Fruit fly (Drosophila melanogaster) whole organism, embryonic: ENCODE measurements around the gene Mybbp1A.
A peak's percentile ranks its signal among the peaks of the same experiment; 100 is the strongest.

Experiments used
- Abd-B ChIP-seq: fragments of 200-800 bp; sonication (Bioruptor generic); optimal IDR thresholded peaks from 2 replicates; lab custom pipeline; 2018; ENCODE audit warnings: missing biosample characterization, mild to moderate bottlenecking, missing genetic modification characterization, moderate library complexity
- Atf6 ChIP-seq: fragments of 200-800 bp; sonication (Bioruptor generic); IDR thresholded peaks from 2 replicates; pipeline ENCODE4 v1.3.6; 2022; ENCODE audit warnings: missing biosample characterization, missing genetic modification characterization
- CG10321 ChIP-seq: fragments of 200-800 bp; sonication (Bioruptor generic); IDR thresholded peaks from 2 replicates; pipeline ENCODE4 v1.3.6; 2022; ENCODE audit warnings: missing biosample characterization, missing genetic modification characterization
- CG12219 ChIP-seq: fragments of 200-800 bp; sonication (Bioruptor generic); optimal IDR thresholded peaks from 3 replicates; lab custom pipeline; 2018; ENCODE audit warnings: missing biosample characterization, mild to moderate bottlenecking, missing genetic modification characterization
- CG12659 ChIP-seq: fragments of 200-800 bp; sonication (Bioruptor generic); optimal IDR thresholded peaks from 3 replicates; lab custom pipeline; 2017; ENCODE audit warnings: mild to moderate bottlenecking, missing biosample characterization, missing genetic modification reagents, missing genetic modification characterization
- CG12769 ChIP-seq: fragments of 200-800 bp; sonication (Bioruptor generic); optimal IDR thresholded peaks from 2 replicates; lab custom pipeline; 2019; ENCODE audit warnings: missing biosample characterization, mild to moderate bottlenecking, missing genetic modification characterization, moderate library complexity
- CG13123 ChIP-seq: fragments of 200-800 bp; sonication (Bioruptor generic); optimal IDR thresholded peaks from 2 replicates; lab custom pipeline; 2016; ENCODE audit warnings: missing biosample characterization, missing genetic modification characterization
- CG1602 ChIP-seq: fragments of 200-800 bp; sonication (Bioruptor generic); optimal IDR thresholded peaks from 3 replicates; lab custom pipeline; 2016; ENCODE audit warnings: missing biosample characterization, missing genetic modification characterization
- CG16779 ChIP-seq: fragments of 200-800 bp; sonication (Bioruptor generic); IDR thresholded peaks from 2 replicates; pipeline ENCODE4 v1.3.6; 2022; ENCODE audit warnings: missing biosample characterization, missing genetic modification characterization
- CG2678 ChIP-seq: fragments of 200-800 bp; sonication (Bioruptor generic); optimal IDR thresholded peaks from 3 replicates; lab custom pipeline; 2019; ENCODE audit warnings: missing biosample characterization, mild to moderate bottlenecking, missing genetic modification characterization, moderate library complexity
- CG31365 ChIP-seq: fragments of 200-800 bp; sonication (Bioruptor generic); optimal IDR thresholded peaks from 2 replicates; lab custom pipeline; 2018; ENCODE audit warnings: missing biosample characterization, mild to moderate bottlenecking, missing genetic modification characterization
- CG31441 ChIP-seq: fragments of 200-800 bp; sonication (Bioruptor generic); IDR thresholded peaks from 2 replicates; pipeline ENCODE4 v1.3.6; 2022; ENCODE audit warnings: missing biosample characterization, missing genetic modification characterization
- CG3163 ChIP-seq: fragments of 200-800 bp; sonication (Bioruptor generic); optimal IDR thresholded peaks from 3 replicates; lab custom pipeline; 2016; ENCODE audit warnings: missing biosample characterization, missing genetic modification characterization
- CG3847 ChIP-seq: fragments of 200-800 bp; sonication (Bioruptor generic); IDR thresholded peaks from 2 replicates; pipeline ENCODE4 v1.3.6; 2022; ENCODE audit warnings: missing biosample characterization, missing genetic modification characterization
- CG42726 ChIP-seq: fragments of 200-800 bp; sonication (Bioruptor generic); IDR thresholded peaks from 2 replicates; pipeline ENCODE4 v1.3.6; 2022; ENCODE audit warnings: missing biosample characterization, missing genetic modification characterization; ENCODE audit not compliant: partially characterized antibody
- CG4328 ChIP-seq: fragments of 200-800 bp; sonication (Bioruptor generic); optimal IDR thresholded peaks from 3 replicates; lab custom pipeline; 2017; ENCODE audit warnings: missing biosample characterization, missing genetic modification reagents, missing genetic modification characterization
- CG6272 ChIP-seq: fragments of 200-800 bp; sonication (Bioruptor generic); IDR thresholded peaks from 2 replicates; pipeline ENCODE4 v1.3.6; 2022; ENCODE audit warnings: missing biosample characterization, missing genetic modification characterization
- CG6689 ChIP-seq: fragments of 200-800 bp; sonication (Bioruptor generic); IDR thresholded peaks from 2 replicates; pipeline ENCODE4 v1.3.6; 2022; ENCODE audit warnings: missing biosample characterization, missing genetic modification characterization
- CG7786 ChIP-seq: fragments of 200-800 bp; sonication (Bioruptor generic); optimal IDR thresholded peaks from 2 replicates; lab custom pipeline; 2016; ENCODE audit warnings: missing biosample characterization, missing genetic modification characterization
- CG9609 ChIP-seq: fragments of 200-800 bp; sonication (Bioruptor generic); optimal IDR thresholded peaks from 3 replicates; lab custom pipeline; 2016; ENCODE audit warnings: missing biosample characterization, missing genetic modification characterization
- CTCF ChIP-seq: fragments of 200-800 bp; sonication (Bioruptor generic); optimal IDR thresholded peaks from 2 replicates; lab custom pipeline; 2017; ENCODE audit warnings: missing biosample characterization, mild to moderate bottlenecking, missing genetic modification characterization, moderate library complexity
- D19A ChIP-seq: fragments of 200-800 bp; optimal IDR thresholded peaks from 3 replicates; lab custom pipeline; 2019; ENCODE audit warnings: missing biosample characterization, mild to moderate bottlenecking, missing genetic modification characterization, moderate library complexity
- E2f2 ChIP-seq: fragments of 200-800 bp; sonication (Bioruptor generic); IDR thresholded peaks from 2 replicates; pipeline ENCODE4 v1.3.6; 2022; ENCODE audit warnings: missing biosample characterization, missing genetic modification characterization
- Gug ChIP-seq: fragments of 200-800 bp; sonication (Bioruptor generic); IDR thresholded peaks from 4 replicates; pipeline ENCODE4 v1.3.6; 2022; ENCODE audit warnings: missing biosample characterization, missing genetic modification characterization
- Hr78 ChIP-seq, 2 experiments: fragments of 200-800 bp in 1 of 2; fragments of >200 bp in 1 of 2; sonication (Bioruptor generic) in 1 of 2; optimal IDR thresholded peaks; 2 replicates each; lab custom pipeline; 2017 to 2019; ENCODE audit warnings: missing biosample characterization in 2 of 2, missing genetic modification characterization in 2 of 2, mild to moderate bottlenecking in 1 of 2, moderate library complexity in 1 of 2
- Jarid2 ChIP-seq: fragments of 200-800 bp; sonication (Bioruptor generic); optimal IDR thresholded peaks from 3 replicates; lab custom pipeline; 2017; ENCODE audit warnings: mild to moderate bottlenecking, missing biosample characterization, missing genetic modification reagents, missing genetic modification characterization
- Lpt ChIP-seq: fragments of >200 bp; optimal IDR thresholded peaks from 2 replicates; lab custom pipeline; 2018; ENCODE audit warnings: missing biosample characterization, missing genetic modification characterization
- NK7.1 ChIP-seq: fragments of 200-800 bp; sonication (Bioruptor generic); optimal IDR thresholded peaks from 3 replicates; lab custom pipeline; 2016; ENCODE audit warnings: missing biosample characterization, missing genetic modification characterization
- Oaz ChIP-seq: fragments of 200-800 bp; sonication (Bioruptor generic); IDR thresholded peaks from 2 replicates; pipeline ENCODE4 v1.3.6; 2022; ENCODE audit warnings: missing biosample characterization, missing genetic modification characterization
- Opbp ChIP-seq: fragments of 200-800 bp; sonication (Bioruptor generic); IDR thresholded peaks from 3 replicates; pipeline ENCODE4 v1.3.6; 2022; ENCODE audit warnings: missing biosample characterization, missing genetic modification characterization; ENCODE audit not compliant: partially characterized antibody
- ara ChIP-seq: fragments of 200-800 bp; sonication (Bioruptor generic); IDR thresholded peaks from 2 replicates; pipeline ENCODE4 v1.3.6; 2022; ENCODE audit warnings: missing biosample characterization, missing genetic modification characterization
- bsh ChIP-seq, 2 experiments: fragments of 200-800 bp; sonication (Bioruptor generic); optimal IDR thresholded peaks; 2 replicates each; lab custom pipeline; 2017 to 2018; ENCODE audit warnings: mild to moderate bottlenecking in 2 of 2, missing biosample characterization in 2 of 2, missing genetic modification characterization in 2 of 2, moderate library complexity in 1 of 2
- btn ChIP-seq: fragments of 200-800 bp; sonication (Bioruptor generic); optimal IDR thresholded peaks from 2 replicates; lab custom pipeline; 2016; ENCODE audit warnings: missing biosample characterization, missing genetic modification characterization
- caup ChIP-seq: fragments of 200-800 bp; sonication (Bioruptor generic); optimal IDR thresholded peaks from 3 replicates; lab custom pipeline; 2017; ENCODE audit warnings: missing biosample characterization, mild to moderate bottlenecking, missing genetic modification characterization, moderate library complexity; ENCODE audit not compliant: severe bottlenecking
- danr ChIP-seq: fragments of 200-800 bp; sonication (Bioruptor generic); IDR thresholded peaks from 2 replicates; pipeline ENCODE4 v1.3.6; 2022; ENCODE audit warnings: missing biosample characterization, missing genetic modification characterization
- dysf ChIP-seq: fragments of 200-800 bp; sonication (Bioruptor generic); IDR thresholded peaks from 3 replicates; pipeline ENCODE4 v1.3.6; 2022; ENCODE audit warnings: missing biosample characterization, missing genetic modification characterization
- fd102C ChIP-seq: fragments of 200-800 bp; sonication (Bioruptor generic); optimal IDR thresholded peaks from 2 replicates; lab custom pipeline; 2018; ENCODE audit warnings: missing biosample characterization, mild to moderate bottlenecking, missing genetic modification characterization, moderate library complexity
- fd3F ChIP-seq: fragments of 200-800 bp; sonication (Bioruptor generic); optimal IDR thresholded peaks from 2 replicates; lab custom pipeline; 2018; ENCODE audit warnings: missing biosample characterization, mild to moderate bottlenecking, missing genetic modification characterization, moderate library complexity
- fd64A ChIP-seq: fragments of 200-800 bp; sonication (Bioruptor generic); optimal IDR thresholded peaks from 3 replicates; lab custom pipeline; 2018; ENCODE audit warnings: missing biosample characterization, mild to moderate bottlenecking, missing genetic modification characterization
- fru ChIP-seq: fragments of >200 bp; optimal IDR thresholded peaks from 2 replicates; lab custom pipeline; 2017
- ham ChIP-seq: fragments of 200-800 bp; sonication (Bioruptor generic); IDR thresholded peaks from 2 replicates; pipeline ENCODE4 v1.3.6; 2022; ENCODE audit warnings: missing biosample characterization, missing genetic modification characterization
- oc ChIP-seq: fragments of 200-800 bp; sonication (Bioruptor generic); optimal IDR thresholded peaks from 2 replicates; lab custom pipeline; 2018; ENCODE audit warnings: missing biosample characterization, mild to moderate bottlenecking, missing genetic modification characterization, moderate library complexity
- p53 ChIP-seq: fragments of 200-800 bp; sonication (Bioruptor generic); optimal IDR thresholded peaks from 2 replicates; lab custom pipeline; 2016; ENCODE audit warnings: missing biosample characterization, missing genetic modification characterization
- schlank ChIP-seq: fragments of 200-800 bp; sonication (Bioruptor generic); optimal IDR thresholded peaks from 2 replicates; lab custom pipeline; 2018; ENCODE audit warnings: missing biosample characterization, mild to moderate bottlenecking, missing genetic modification characterization
- slbo ChIP-seq: fragments of 200-800 bp; sonication (Bioruptor generic); IDR thresholded peaks from 2 replicates; pipeline ENCODE4 v1.3.6; 2022; ENCODE audit warnings: missing biosample characterization, missing genetic modification characterization
- stc ChIP-seq: fragments of 200-800 bp; sonication (Bioruptor generic); IDR thresholded peaks from 2 replicates; pipeline ENCODE4 v1.3.6; 2022; ENCODE audit warnings: missing biosample characterization, missing genetic modification characterization
- tio ChIP-seq: fragments of 200-800 bp; sonication (Bioruptor generic); optimal IDR thresholded peaks from 2 replicates; lab custom pipeline; 2017; ENCODE audit warnings: missing biosample characterization, missing genetic modification characterization, inconsistent platforms
- tx ChIP-seq: fragments of 200-800 bp; sonication (Bioruptor generic); optimal IDR thresholded peaks from 2 replicates; lab custom pipeline; 2016; ENCODE audit warnings: missing biosample characterization, missing genetic modification characterization
- vnd ChIP-seq: fragments of 200-800 bp; sonication (Bioruptor generic); IDR thresholded peaks from 3 replicates; pipeline ENCODE4 v1.3.6; 2022; ENCODE audit warnings: missing biosample characterization, missing genetic modification characterization; ENCODE audit not compliant: partially characterized antibody
- wor ChIP-seq: fragments of 200-800 bp; sonication (Bioruptor generic); IDR thresholded peaks from 2 replicates; pipeline ENCODE4 v1.3.6; 2022; ENCODE audit warnings: missing biosample characterization, missing genetic modification characterization

Mybbp1A gene

DNA sequence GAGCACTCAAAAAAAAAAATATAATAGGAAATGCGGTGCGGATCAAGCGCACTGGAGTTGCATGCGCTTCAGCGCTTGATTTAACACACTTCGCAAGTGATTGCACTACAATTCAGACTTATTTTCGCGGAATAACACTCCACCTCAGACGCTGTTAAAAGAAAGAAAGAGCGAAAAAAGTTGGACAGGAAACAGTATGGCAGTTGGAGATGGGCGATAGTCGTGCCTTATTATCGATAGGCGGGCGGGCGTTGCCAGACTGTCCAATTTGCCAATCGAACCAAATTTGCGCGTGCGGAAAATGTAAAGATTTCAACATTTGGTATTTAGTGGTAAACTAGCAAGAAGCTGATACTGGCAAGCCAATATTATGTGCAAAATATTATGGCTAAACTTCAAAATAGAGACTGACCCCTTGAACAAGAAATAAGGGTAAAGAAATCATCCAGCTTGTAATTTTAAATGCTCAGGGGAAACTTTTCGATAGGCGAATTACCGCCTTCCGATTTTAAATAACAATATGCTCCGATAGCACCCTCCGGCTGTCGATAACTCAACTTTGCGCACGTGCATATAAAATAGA, at the start of gene Mybbp1A, which contains the start of gene RpL36 (continued):
- TF ChIP-seq caup (GFP tag; lab: Kevin White, UChicago) = peak; percentile 90
- no peak for TF ChIP-seq D19A (tag; lab: Kevin White, UChicago)
- TF ChIP-seq CG12219 = peak; percentile 42
- no peak for TF ChIP-seq ham (GFP tag; lab: Robert Waterston, UW)
- TF ChIP-seq stc (GFP tag; lab: Robert Waterston, UW) = peak; percentile 45
- no peak for TF ChIP-seq tio (GFP tag; lab: Kevin White, UChicago)
- peak; percentile 57 to 58 for TF ChIP-seq bsh (GFP tag; optimal IDR thresholded peaks at IDR 0.05; lab: Kevin White, UChicago)
- TF ChIP-seq ara (GFP tag; lab: Robert Waterston, UW) = peak; percentile 42; the same call in 1 of the 2 replicates
- TF ChIP-seq btn = peak; percentile 42
- peak; percentile 82 for TF ChIP-seq E2f2 (GFP tag; lab: Robert Waterston, UW)
- peak; percentile 90 for TF ChIP-seq CG42726 (GFP tag; lab: Robert Waterston, UW)
- TF ChIP-seq fru = no peak
- no peak for TF ChIP-seq Abd-B
- TF ChIP-seq CG31365 (tag; lab: Kevin White, UChicago) = peak; percentile 42
- peak; percentile 52; the same call in 1 of the 4 replicates for TF ChIP-seq Gug (GFP tag; lab: Robert Waterston, UW)
- no peak for TF ChIP-seq Jarid2 (GFP tag; lab: Kevin White, UChicago)
- peak; percentile 38 for TF ChIP-seq CTCF
- TF ChIP-seq wor (GFP tag; lab: Robert Waterston, UW) = no peak
- TF ChIP-seq dysf (GFP tag; lab: Robert Waterston, UW) = peak; percentile 55; the same call in 2 of the 3 replicates
- TF ChIP-seq schlank (tag; lab: Kevin White, UChicago) = peak; percentile 79
- peak; percentile 38; the same call in 1 of the 2 replicates for TF ChIP-seq Oaz (GFP tag; lab: Robert Waterston, UW)
- TF ChIP-seq CG10321 (GFP tag; lab: Robert Waterston, UW) = no peak; the same call in 1 of the 2 replicates
- no peak for TF ChIP-seq Lpt
- peak; percentile 70 for TF ChIP-seq CG7786 (GFP tag; lab: Kevin White, UChicago)
- peak; percentile 67 for TF ChIP-seq NK7.1 (GFP tag; lab: Kevin White, UChicago)
- TF ChIP-seq CG6272 = 0 out of 2 replicates have a peak, but pooled peaks have one; percentile 30
- TF ChIP-seq CG3847 = peak; percentile 79
- TF ChIP-seq Hr78 (GFP tag; optimal IDR thresholded peaks at IDR 0.05; lab: Kevin White, UChicago) = no peak
- TF ChIP-seq fd102C (GFP tag; lab: Kevin White, UChicago) = peak; percentile 28
- TF ChIP-seq CG6689 (GFP tag; lab: Robert Waterston, UW) = peak; percentile 48; the same call in 1 of the 2 replicates
- peak; percentile 73 for TF ChIP-seq CG9609 (GFP tag; lab: Kevin White, UChicago)
- TF ChIP-seq CG2678 = peak; percentile 64
- TF ChIP-seq Atf6 (GFP tag; lab: Robert Waterston, UW) = peak; percentile 49; the same call in 1 of the 2 replicates
- TF ChIP-seq fd3F = peak; percentile 55
- TF ChIP-seq CG3163 (GFP tag; lab: Kevin White, UChicago) = peak; percentile 79
- no peak for TF ChIP-seq CG12769 (tag; lab: Kevin White, UChicago)
- peak; percentile 57 for TF ChIP-seq tx
- peak; percentile 88 for TF ChIP-seq Opbp (GFP tag; lab: Robert Waterston, UW)
- peak; percentile 79 for TF ChIP-seq slbo (GFP tag; lab: Robert Waterston, UW)
- TF ChIP-seq CG31441 = peak; percentile 70
- peak; percentile 31 for TF ChIP-seq CG1602 (GFP tag; lab: Kevin White, UChicago)
- peak; percentile 68 for TF ChIP-seq fd64A (GFP tag; lab: Kevin White, UChicago)
- TF ChIP-seq p53 (GFP tag; lab: Kevin White, UChicago) = peak; percentile 75
- TF ChIP-seq CG12659 = peak; percentile 92
- TF ChIP-seq CG4328 = peak; percentile 83
- peak; percentile 99 for TF ChIP-seq vnd (GFP tag; lab: Robert Waterston, UW)
- no peak for TF ChIP-seq danr (GFP tag; lab: Robert Waterston, UW)
- TF ChIP-seq CG16779 (GFP tag; lab: Robert Waterston, UW) = peak; percentile 63; the same call in 1 of the 2 replicates
- no peak for TF ChIP-seq oc (tag; lab: Kevin White, UChicago)
- peak; percentile 32 for TF ChIP-seq CG13123
